Worm (Caenorhabditis elegans) whole organism, mixed stage, embryonic: ENCODE results near the gene gpa-12.

ENCODE experiments used
- blmp-1 ChIP-seq: fragments of 150-350 bp; optimal IDR thresholded peaks from 2 replicates; lab custom pipeline; 2014; ENCODE audit warnings: missing biosample characterization, missing genetic modification characterization
- drap-1 ChIP-seq: fragments of 200-800 bp; sonication (Bioruptor generic); optimal IDR thresholded peaks from 3 replicates; lab custom pipeline; 2018; ENCODE audit warnings: mild to moderate bottlenecking, missing genetic modification characterization, missing compliant biosample characterization
- elt-3 ChIP-seq: fragments of 150-350 bp; optimal IDR thresholded peaks from 2 replicates; lab custom pipeline; 2014; ENCODE audit warnings: missing biosample characterization, missing genetic modification characterization
- hlh-1 ChIP-seq: fragments of 150-350 bp; optimal IDR thresholded peaks from 2 replicates; lab custom pipeline; 2014; ENCODE audit warnings: missing biosample characterization, missing genetic modification reagents, missing genetic modification characterization
- lin-13 ChIP-seq: fragments of 150-350 bp; optimal IDR thresholded peaks from 2 replicates; lab custom pipeline; 2014; ENCODE audit warnings: missing biosample characterization, missing genetic modification characterization
- lsy-2 ChIP-seq: fragments of 150-350 bp; optimal IDR thresholded peaks from 2 replicates; lab custom pipeline; 2014; ENCODE audit warnings: missing biosample characterization, missing genetic modification characterization
- nhr-12 ChIP-seq: fragments of 150-350 bp; optimal IDR thresholded peaks from 2 replicates; lab custom pipeline; 2014; ENCODE audit warnings: missing biosample characterization, missing genetic modification characterization
- nhr-28 ChIP-seq: fragments of 150-350 bp; optimal IDR thresholded peaks from 2 replicates; lab custom pipeline; 2014; ENCODE audit warnings: missing biosample characterization, missing genetic modification characterization
- pha-4 ChIP-seq: fragments of 150-350 bp; optimal IDR thresholded peaks from 2 replicates; lab custom pipeline; 2018; ENCODE audit warnings: missing biosample characterization, missing genetic modification reagents, missing genetic modification characterization
- unc-62 ChIP-seq: fragments of 150-350 bp; optimal IDR thresholded peaks from 2 replicates; lab custom pipeline; 2014; ENCODE audit warnings: missing biosample characterization, missing genetic modification reagents, missing genetic modification characterization

DNA sequence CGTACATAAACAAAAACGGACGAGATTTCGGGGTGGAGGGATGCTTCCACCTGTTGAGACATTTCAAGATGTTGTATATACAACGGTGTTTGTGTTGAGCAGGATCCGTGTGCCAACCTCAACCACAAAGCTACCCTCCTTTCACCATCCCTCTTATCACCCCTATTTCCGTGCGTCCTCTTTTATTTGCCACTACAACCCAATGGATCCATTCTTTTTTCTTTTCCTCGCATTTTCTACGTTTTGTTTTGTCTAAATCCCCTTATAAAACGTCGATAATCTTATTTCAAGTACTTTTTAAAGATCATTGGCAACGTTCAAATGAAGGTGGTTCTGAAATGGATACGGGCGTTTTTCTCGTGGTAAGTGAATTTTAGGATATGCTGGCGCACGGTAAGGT is at the start of gene gpa-12:
- TF ChIP-seq unc-62 (GFP tag; lab: Kevin White, UChicago) (no peak), hlh-1 (tag; lab: Kevin White, UChicago) (no peak), nhr-28 (tag; lab: Kevin White, UChicago) (no peak), lsy-2 (tag; lab: Kevin White, UChicago) (no peak), pha-4 (tag; lab: Kevin White, UChicago) (no peak), lin-13 (no peak), drap-1 (GFP tag; lab: Kevin White, UChicago) (no peak), blmp-1 (tag; lab: Kevin White, UChicago) (no peak), nhr-12 (no peak), elt-3 (tag; lab: Kevin White, UChicago) (no peak)
